Worm (Caenorhabditis elegans): ENCODE measurements around the gene BE10.3.

The BE10.3 gene

ce11 chrIII:12840204-12840603, 32.4 kb downstream of the BE10.3 start:
- TF ChIP-seq hlh-1 (tag; optimal IDR thresholded peaks at IDR 0.05): no peak
- TF ChIP-seq mab-5 (tag; optimal IDR thresholded peaks at IDR 0.05): no peak
- TF ChIP-seq ces-1 (GFP tag; optimal IDR thresholded peaks at IDR 0.05): no peak
- no peak for TF ChIP-seq unc-120 (tag; optimal IDR thresholded peaks at IDR 0.05; ENCODE audit: poor library complexity, severe bottlenecking)
- TF ChIP-seq mls-2 (tag; optimal IDR thresholded peaks at IDR 0.05): no peak
- no peak for TF ChIP-seq nhr-237 (tag; optimal IDR thresholded peaks at IDR 0.05)
- no peak for TF ChIP-seq ceh-83 (GFP tag; optimal IDR thresholded peaks at IDR 0.05)
- TF ChIP-seq ceh-43 (GFP tag; optimal IDR thresholded peaks at IDR 0.05): no peak
- no peak for TF ChIP-seq ztf-11 (tag; optimal IDR thresholded peaks at IDR 0.05)
- TF ChIP-seq cnd-1 (tag; optimal IDR thresholded peaks at IDR 0.05): no peak
- TF ChIP-seq unc-39 (tag; optimal IDR thresholded peaks at IDR 0.05): no peak
- TF ChIP-seq sptf-1 (tag; optimal IDR thresholded peaks at IDR 0.05): no peak

ce11 chrIII:12841328-12841727, 33.5 kb downstream of the BE10.3 start:
- TF ChIP-seq mls-2 (tag; optimal IDR thresholded peaks at IDR 0.05) (no peak), elt-1 (tag; optimal IDR thresholded peaks at IDR 0.05; ENCODE audit: borderline replicate concordance, insufficient read depth) (no peak), bed-3 (GFP tag; optimal IDR thresholded peaks at IDR 0.05) (no peak), ces-1 (GFP tag; optimal IDR thresholded peaks at IDR 0.05) (peak; percentile 69), sptf-1 (tag; optimal IDR thresholded peaks at IDR 0.05) (no peak), ceh-83 (GFP tag; optimal IDR thresholded peaks at IDR 0.05) (no peak), pha-4 (tag; optimal IDR thresholded peaks at IDR 0.05) (no peak)

- TF ChIP-seq cnd-1 (tag; optimal IDR thresholded peaks at IDR 0.05) (no peak), nhr-237 (tag; optimal IDR thresholded peaks at IDR 0.05) (no peak), M03D4.4 (tag; optimal IDR thresholded peaks at IDR 0.05) (no peak), nhr-76 (tag; optimal IDR thresholded peaks at IDR 0.05) (no peak), bed-3 (GFP tag; optimal IDR thresholded peaks at IDR 0.05) (no peak), mab-5 (tag; optimal IDR thresholded peaks at IDR 0.05) (no peak), unc-62 (GFP tag; optimal IDR thresholded peaks at IDR 0.05) (no peak), sem-2 (GFP tag; optimal IDR thresholded peaks at IDR 0.05) (no peak), flh-1 (GFP tag; optimal IDR thresholded peaks at IDR 0.05) (no peak), blmp-1 (tag; optimal IDR thresholded peaks at IDR 0.05) (no peak), drap-1 (GFP tag; optimal IDR thresholded peaks at IDR 0.05) (no peak)
These were observed 35.0 kb downstream of the BE10.3 start for ce11 chrIII:12842858-12843257.

- no peak for TF ChIP-seq nhr-28 (tag; optimal IDR thresholded peaks at IDR 0.05)
- peak; percentile 53 for TF ChIP-seq elt-3 (tag; optimal IDR thresholded peaks at IDR 0.05)
These were observed 39.8 kb downstream of the BE10.3 start for ce11 chrIII:12847623-12848022.

ce11 chrIII:12848981-12849589, 41.3 kb downstream of the BE10.3 start:
- TF ChIP-seq ham-2 (GFP tag; optimal IDR thresholded peaks at IDR 0.05) (no peak), sptf-1 (tag; optimal IDR thresholded peaks at IDR 0.05) (no peak), ceh-43 (GFP tag; optimal IDR thresholded peaks at IDR 0.05) (no peak), snpc-4 (tag; optimal IDR thresholded peaks at IDR 0.05) (no peak), nhr-28 (tag; optimal IDR thresholded peaks at IDR 0.05) (no peak), lin-32 (GFP tag; optimal IDR thresholded peaks at IDR 0.05) (no peak), sem-2 (GFP tag; optimal IDR thresholded peaks at IDR 0.05) (no peak), unc-120 (tag; optimal IDR thresholded peaks at IDR 0.05; ENCODE audit: poor library complexity, severe bottlenecking) (no peak), unc-62 (GFP tag; optimal IDR thresholded peaks at IDR 0.05) (no peak), flh-1 (GFP tag; optimal IDR thresholded peaks at IDR 0.05) (no peak)

ce11 chrIII:12849691-12850090, 41.9 kb downstream of the BE10.3 start:
- TF ChIP-seq lin-13 (tag; optimal IDR thresholded peaks at IDR 0.05) (no peak), nhr-2 (tag; optimal IDR thresholded peaks at IDR 0.05) (no peak), nhr-28 (tag; optimal IDR thresholded peaks at IDR 0.05) (no peak), nhr-12 (tag; optimal IDR thresholded peaks at IDR 0.05) (no peak), M03D4.4 (tag; optimal IDR thresholded peaks at IDR 0.05) (no peak), snpc-4 (tag; optimal IDR thresholded peaks at IDR 0.05) (no peak), zip-8 (tag; optimal IDR thresholded peaks at IDR 0.05) (no peak), blmp-1 (tag; optimal IDR thresholded peaks at IDR 0.05) (no peak), unc-120 (tag; optimal IDR thresholded peaks at IDR 0.05; ENCODE audit: poor library complexity, severe bottlenecking) (no peak), lsy-2 (tag; optimal IDR thresholded peaks at IDR 0.05) (no peak), sem-2 (GFP tag; optimal IDR thresholded peaks at IDR 0.05) (no peak), ceh-39 (tag; optimal IDR thresholded peaks at IDR 0.05) (no peak), mep-1 (tag; optimal IDR thresholded peaks at IDR 0.05) (no peak), unc-39 (tag; optimal IDR thresholded peaks at IDR 0.05) (no peak), ceh-83 (GFP tag; optimal IDR thresholded peaks at IDR 0.05) (no peak), pha-4 (tag; optimal IDR thresholded peaks at IDR 0.05) (no peak), ham-2 (GFP tag; optimal IDR thresholded peaks at IDR 0.05) (no peak), lin-32 (GFP tag; optimal IDR thresholded peaks at IDR 0.05) (no peak), ztf-11 (tag; optimal IDR thresholded peaks at IDR 0.05) (no peak), ces-1 (GFP tag; optimal IDR thresholded peaks at IDR 0.05) (no peak)
